Worm (Caenorhabditis elegans) whole organism, L4 larva: ENCODE results near the gene fbxa-211.

ENCODE experiments used
- D1046.2 ChIP-seq: fragments of 200-800 bp; sonication (Bioruptor generic); IDR thresholded peaks from 2 replicates; pipeline ENCODE4 v1.3.6; 2022; ENCODE audit warnings: missing genetic modification characterization, missing compliant biosample characterization
- F10B5.3 ChIP-seq: sonication (generic microtip); optimal IDR thresholded peaks from 2 replicates; lab custom pipeline; 2016; ENCODE audit warnings: mild to moderate bottlenecking, missing genetic modification characterization, missing compliant biosample characterization
- F49E8.2 ChIP-seq: sonication (generic microtip); optimal IDR thresholded peaks from 2 replicates; lab custom pipeline; 2016; ENCODE audit warnings: missing compliant biosample characterization, mild to moderate bottlenecking, missing genetic modification characterization, borderline replicate concordance
- T26A8.4 ChIP-seq: fragments of 200-800 bp; sonication (Bioruptor generic); IDR thresholded peaks from 2 replicates; pipeline ENCODE4 v1.3.6; 2022; ENCODE audit warnings: missing genetic modification characterization, missing compliant biosample characterization
- aha-1 ChIP-seq: fragments of 150-350 bp; peaks from one replicate; lab custom pipeline; 2014; ENCODE audit warnings: missing biosample characterization, missing genetic modification characterization
- attf-4 ChIP-seq: sonication (generic microtip); optimal IDR thresholded peaks from 3 replicates; lab custom pipeline; 2017; ENCODE audit warnings: missing biosample characterization, missing genetic modification characterization
- ceh-44 ChIP-seq: fragments of 200-800 bp; sonication (Bioruptor generic); IDR thresholded peaks from 2 replicates; pipeline ENCODE4 v1.3.6; 2022; ENCODE audit warnings: missing genetic modification reagents, missing genetic modification characterization, missing compliant biosample characterization
- daf-19 ChIP-seq: fragments of 200-800 bp; sonication (Bioruptor generic); conservative IDR thresholded peaks from 2 replicates; pipeline ENCODE4 v1.3.6; 2022; ENCODE audit warnings: missing genetic modification characterization, missing compliant biosample characterization
- dpl-1 ChIP-seq: fragments of 150-350 bp; optimal IDR thresholded peaks from 2 replicates; lab custom pipeline; 2014; ENCODE audit warnings: missing biosample characterization, missing genetic modification reagents, missing genetic modification characterization
- duxl-1 ChIP-seq: sonication (generic microtip); optimal IDR thresholded peaks from 2 replicates; lab custom pipeline; 2016; ENCODE audit warnings: mild to moderate bottlenecking, missing genetic modification characterization, moderate library complexity, missing compliant biosample characterization; ENCODE audit not compliant: poor library complexity
- dve-1 ChIP-seq: sonication (generic microtip); optimal IDR thresholded peaks from 2 replicates; lab custom pipeline; 2017; ENCODE audit warnings: antibody characterized with exemption, mild to moderate bottlenecking, missing genetic modification characterization, missing compliant biosample characterization; ENCODE audit not compliant: insufficient read depth
- egl-43 ChIP-seq: fragments of 200-800 bp; sonication (Bioruptor generic); IDR thresholded peaks from 2 replicates; pipeline ENCODE4 v1.3.6; 2022; ENCODE audit warnings: missing genetic modification reagents, missing genetic modification characterization, missing compliant biosample characterization
- hlh-11 ChIP-seq: fragments of 200-800 bp; sonication (Bioruptor generic); optimal IDR thresholded peaks from 2 replicates; lab custom pipeline; 2018; ENCODE audit warnings: mild to moderate bottlenecking, missing genetic modification characterization, missing compliant biosample characterization
- hlh-30 ChIP-seq: sonication (generic microtip); optimal IDR thresholded peaks from 2 replicates; lab custom pipeline; 2017; ENCODE audit warnings: antibody characterized with exemption, mild to moderate bottlenecking, missing genetic modification characterization, missing compliant biosample characterization; ENCODE audit not compliant: insufficient read depth
- hmg-1.1 ChIP-seq: fragments of 200-800 bp; sonication (Bioruptor generic); IDR thresholded peaks from 2 replicates; pipeline ENCODE4 v1.3.6; 2022; ENCODE audit warnings: missing genetic modification reagents, missing genetic modification characterization, missing compliant biosample characterization
- lin-38 ChIP-seq: fragments of 200-800 bp; sonication (Bioruptor generic); IDR thresholded peaks from 2 replicates; pipeline ENCODE4 v1.3.6; 2022; ENCODE audit warnings: missing genetic modification reagents, missing genetic modification characterization, missing compliant biosample characterization
- lir-3 ChIP-seq: sonication (generic microtip); optimal IDR thresholded peaks from 2 replicates; lab custom pipeline; 2016; ENCODE audit warnings: mild to moderate bottlenecking, missing genetic modification characterization, missing compliant biosample characterization
- lsy-2 ChIP-seq, 2 experiments: fragments of 150-350 bp in 1 of 2; sonication (generic microtip) in 1 of 2; optimal IDR thresholded peaks; 2 replicates each; lab custom pipeline; 2014 to 2017; ENCODE audit warnings: missing biosample characterization in 2 of 2, missing genetic modification characterization in 2 of 2
- mep-1 ChIP-seq: fragments of 150-350 bp; sonication (generic microtip); optimal IDR thresholded peaks from 3 replicates; lab custom pipeline; 2014; ENCODE audit warnings: missing biosample characterization, missing genetic modification characterization
- nhr-25 ChIP-seq: sonication (generic microtip); optimal IDR thresholded peaks from 2 replicates; lab custom pipeline; 2017; ENCODE audit warnings: missing genetic modification characterization, mild to moderate bottlenecking, missing compliant biosample characterization, antibody characterized with exemption, moderate library complexity, borderline replicate concordance; ENCODE audit not compliant: insufficient read depth
- nhr-28 ChIP-seq: fragments of 150-350 bp; optimal IDR thresholded peaks from 2 replicates; lab custom pipeline; 2014; ENCODE audit warnings: missing biosample characterization, missing genetic modification characterization
- nhr-41 ChIP-seq: fragments of 200-800 bp; sonication (Bioruptor generic); IDR thresholded peaks from 2 replicates; pipeline ENCODE4 v1.3.6; 2022; ENCODE audit warnings: missing genetic modification reagents, missing genetic modification characterization, missing compliant biosample characterization
- pha-4 ChIP-seq, 2 experiments: fragments of 150-350 bp in 1 of 2; fragments of 200-800 bp in 1 of 2; sonication (Bioruptor generic) in 1 of 2; IDR thresholded peaks in 1 of 2; optimal IDR thresholded peaks in 1 of 2; 2 replicates each; pipeline versions ENCODE4 v1.3.6 to Lab custom; 2014 to 2022; ENCODE audit warnings: missing genetic modification characterization in 2 of 2, missing genetic modification reagents in 2 of 2, missing biosample characterization in 1 of 2, missing compliant biosample characterization in 1 of 2
- rbr-2 ChIP-seq: sonication (generic microtip); optimal IDR thresholded peaks from 2 replicates; lab custom pipeline; 2016; ENCODE audit warnings: missing genotype, missing genetic modification characterization, missing compliant biosample characterization
- sdz-12 ChIP-seq: fragments of 200-800 bp; sonication (Bioruptor generic); optimal IDR thresholded peaks from 2 replicates; lab custom pipeline; 2018; ENCODE audit warnings: mild to moderate bottlenecking, missing genetic modification characterization, missing compliant biosample characterization
- tag-97 ChIP-seq: fragments of 200-800 bp; sonication (Bioruptor generic); IDR thresholded peaks from 2 replicates; pipeline ENCODE4 v1.3.6; 2022; ENCODE audit warnings: missing genetic modification characterization, missing compliant biosample characterization
- tra-1 ChIP-seq: fragments of 200-800 bp; sonication (Bioruptor generic); IDR thresholded peaks from 2 replicates; pipeline ENCODE4 v1.3.6; 2022; ENCODE audit warnings: missing genetic modification reagents, missing genetic modification characterization, missing compliant biosample characterization
- unc-39 ChIP-seq: sonication (generic microtip); optimal IDR thresholded peaks from 2 replicates; lab custom pipeline; 2017; ENCODE audit warnings: missing biosample characterization, missing genetic modification characterization
- unc-62 ChIP-seq, 3 experiments: fragments of 150-350 bp in 1 of 3; sonication (generic microtip); optimal IDR thresholded peaks in 2 of 3; peaks in 1 of 3; 1 replicate in 1 of 3; 2 replicates in 2 of 3; lab custom pipeline; 2014 to 2017; ENCODE audit warnings: missing biosample characterization in 3 of 3, missing genetic modification characterization in 3 of 3, missing genetic modification reagents in 3 of 3, missing genotype in 1 of 3
- vab-7 ChIP-seq: fragments of 200-800 bp; sonication (Bioruptor generic); IDR thresholded peaks from 2 replicates; pipeline ENCODE4 v1.3.6; 2022; ENCODE audit warnings: missing genetic modification reagents, missing genetic modification characterization, missing compliant biosample characterization

fbxa-211 gene

ce11 chrV:18085150-18085833, 42.0 kb upstream of the fbxa-211 start, which contains the start of gene fbxa-106 (continued):
- TF ChIP-seq F10B5.3 (no peak), ceh-44 (no peak), D1046.2 (GFP tag; lab: Robert Waterston, UW) (no peak), aha-1 (no peak), F49E8.2 (tag; lab: Kevin White, UChicago) (peak; percentile 72), egl-43 (GFP tag; lab: Robert Waterston, UW) (no peak), unc-39 (tag; lab: Kevin White, UChicago) (no peak)

- TF ChIP-seq pha-4 (GFP tag; IDR thresholded peaks at IDR 0.05; lab: Robert Waterston, UW) (no peak), pha-4 (tag; optimal IDR thresholded peaks at IDR 0.05; lab: Kevin White, UChicago) (no peak), duxl-1 (tag; lab: Kevin White, UChicago) (no peak), tra-1 (GFP tag; lab: Robert Waterston, UW) (no peak), daf-19 (no peak), nhr-25 (tag; lab: Kevin White, UChicago) (no peak), nhr-41 (GFP tag; lab: Robert Waterston, UW) (no peak)
Measured at ce11 chrV:18086174-18086661, 41.1 kb upstream of the fbxa-211 start, which contains the start of gene Y59A8B.12. TSS of gene Y59A8B.12 (minus strand) at chrV:18086224.

- TF ChIP-seq daf-19 (no peak), nhr-28 (tag; lab: Kevin White, UChicago) (peak; percentile 44), hlh-30 (tag; lab: Kevin White, UChicago) (peak; percentile 33), sdz-12 (GFP tag; lab: Kevin White, UChicago) (no peak), lsy-2 (tag; optimal IDR thresholded peaks at IDR 0.05; lab: Kevin White, UChicago) (peak in 1 of 2 experiments; percentile 53), T26A8.4 (GFP tag; lab: Robert Waterston, UW) (no peak), lir-3 (tag; lab: Kevin White, UChicago) (no peak), mep-1 (tag; lab: Kevin White, UChicago) (peak; percentile 45), unc-62 (GFP tag; optimal IDR thresholded peaks at IDR 0.05 in 1 of 2; lab: Kevin White, UChicago) (peak in 1 of 2 experiments; percentile 1), unc-62 (tag; optimal IDR thresholded peaks at IDR 0.05; lab: Kevin White, UChicago) (no peak), dpl-1 (GFP tag; lab: Kevin White, UChicago) (peak; percentile 95), lin-38 (GFP tag; lab: Robert Waterston, UW) (peak; percentile 96), attf-4 (tag; lab: Kevin White, UChicago) (no peak), rbr-2 (no peak), hlh-11 (tag; lab: Kevin White, UChicago) (no peak), tag-97 (no peak), hmg-1.1 (GFP tag; lab: Robert Waterston, UW) (peak; percentile 51; the same call in 1 of the 2 replicates), dve-1 (tag; lab: Kevin White, UChicago) (no peak), pha-4 (GFP tag; IDR thresholded peaks at IDR 0.05; lab: Robert Waterston, UW) (no peak), pha-4 (tag; optimal IDR thresholded peaks at IDR 0.05; lab: Kevin White, UChicago) (no peak)
Measured at ce11 chrV:18086783-18087182, 40.5 kb upstream of the fbxa-211 start, which contains the start of gene slr-2. TSS of gene slr-2 (plus strand) at chrV:18087123.

DNA sequence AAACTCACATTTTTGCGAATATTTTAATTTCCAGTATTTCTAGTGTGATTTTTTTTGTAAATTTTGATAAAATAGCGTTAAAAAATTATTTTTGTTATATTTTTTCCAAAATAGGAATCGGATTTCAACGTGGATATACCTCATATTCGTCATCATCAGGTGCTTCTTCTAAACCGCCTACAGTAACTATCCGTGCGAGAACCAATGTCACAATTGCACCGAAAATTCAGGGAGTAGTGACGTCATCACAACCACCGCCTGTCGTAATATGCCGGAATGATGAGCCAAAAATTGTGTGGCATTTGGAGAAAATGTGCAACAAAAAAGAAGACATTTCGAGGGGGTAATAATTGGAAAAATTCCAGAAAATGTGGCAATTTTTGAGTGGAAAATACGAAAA, 36.1 kb upstream of the fbxa-211 start:
- TF ChIP-seq vab-7 (GFP tag; lab: Robert Waterston, UW) (no peak), lsy-2 (tag; optimal IDR thresholded peaks at IDR 0.05; lab: Kevin White, UChicago) (no peak), aha-1 (peak; percentile 20)
